Worm (Caenorhabditis elegans): ENCODE measurements around the gene hmg-12.

- TF ChIP-seq unc-62 (GFP tag; optimal IDR thresholded peaks at IDR 0.05) = no peak
- no peak for TF ChIP-seq snpc-4 (tag; optimal IDR thresholded peaks at IDR 0.05)
- TF ChIP-seq egl-27 (tag; optimal IDR thresholded peaks at IDR 0.05) = no peak
- no peak for TF ChIP-seq daf-12 (tag; optimal IDR thresholded peaks at IDR 0.05)
- TF ChIP-seq fos-1 (tag; optimal IDR thresholded peaks at IDR 0.05) = no peak
- no peak for TF ChIP-seq fkh-10 (GFP tag; optimal IDR thresholded peaks at IDR 0.05)
- TF ChIP-seq ZK546.5 (tag; optimal IDR thresholded peaks at IDR 0.05) = no peak
- TF ChIP-seq R02D3.7 (tag; optimal IDR thresholded peaks at IDR 0.05) = no peak
- TF ChIP-seq zag-1 (tag; optimal IDR thresholded peaks at IDR 0.05) = no peak
- TF ChIP-seq ama-1 (optimal IDR thresholded peaks at IDR 0.05) = no peak
- TF ChIP-seq mdl-1 (tag; optimal IDR thresholded peaks at IDR 0.05) = no peak
- TF ChIP-seq skn-1 (tag; optimal IDR thresholded peaks at IDR 0.05) = no peak
- TF ChIP-seq ztf-11 (tag; optimal IDR thresholded peaks at IDR 0.05) = no peak
Observed at ce11 chrII:11936393-11936792, 20.1 kb downstream of the hmg-12 start.
